Worm (Caenorhabditis elegans) whole organism, L2 larva: ENCODE results near the gene F17H10.1.

Source experiments
- egl-27 ChIP-seq: sonication (generic microtip); optimal IDR thresholded peaks from 3 replicates; lab custom pipeline; 2017; ENCODE audit warnings: missing biosample characterization, missing genetic modification reagents, missing genetic modification characterization
- lin-13 ChIP-seq: fragments of 150-350 bp; optimal IDR thresholded peaks from 2 replicates; lab custom pipeline; 2014; ENCODE audit warnings: missing biosample characterization, missing genetic modification reagents, missing genetic modification characterization
- mab-5 ChIP-seq: fragments of 150-350 bp; optimal IDR thresholded peaks from 2 replicates; lab custom pipeline; 2014; ENCODE audit warnings: missing biosample characterization, missing genetic modification characterization
- mbf-1 ChIP-seq: sonication (generic microtip); optimal IDR thresholded peaks from 2 replicates; lab custom pipeline; 2017; ENCODE audit warnings: missing biosample characterization, missing genetic modification characterization
- snpc-4 ChIP-seq: fragments of 150-350 bp; optimal IDR thresholded peaks from 2 replicates; lab custom pipeline; 2014; ENCODE audit warnings: missing biosample characterization, missing genetic modification characterization
- ztf-4 ChIP-seq: fragments of 150-350 bp; optimal IDR thresholded peaks from 2 replicates; lab custom pipeline; 2014; ENCODE audit warnings: missing biosample characterization, missing genetic modification characterization

DNA sequence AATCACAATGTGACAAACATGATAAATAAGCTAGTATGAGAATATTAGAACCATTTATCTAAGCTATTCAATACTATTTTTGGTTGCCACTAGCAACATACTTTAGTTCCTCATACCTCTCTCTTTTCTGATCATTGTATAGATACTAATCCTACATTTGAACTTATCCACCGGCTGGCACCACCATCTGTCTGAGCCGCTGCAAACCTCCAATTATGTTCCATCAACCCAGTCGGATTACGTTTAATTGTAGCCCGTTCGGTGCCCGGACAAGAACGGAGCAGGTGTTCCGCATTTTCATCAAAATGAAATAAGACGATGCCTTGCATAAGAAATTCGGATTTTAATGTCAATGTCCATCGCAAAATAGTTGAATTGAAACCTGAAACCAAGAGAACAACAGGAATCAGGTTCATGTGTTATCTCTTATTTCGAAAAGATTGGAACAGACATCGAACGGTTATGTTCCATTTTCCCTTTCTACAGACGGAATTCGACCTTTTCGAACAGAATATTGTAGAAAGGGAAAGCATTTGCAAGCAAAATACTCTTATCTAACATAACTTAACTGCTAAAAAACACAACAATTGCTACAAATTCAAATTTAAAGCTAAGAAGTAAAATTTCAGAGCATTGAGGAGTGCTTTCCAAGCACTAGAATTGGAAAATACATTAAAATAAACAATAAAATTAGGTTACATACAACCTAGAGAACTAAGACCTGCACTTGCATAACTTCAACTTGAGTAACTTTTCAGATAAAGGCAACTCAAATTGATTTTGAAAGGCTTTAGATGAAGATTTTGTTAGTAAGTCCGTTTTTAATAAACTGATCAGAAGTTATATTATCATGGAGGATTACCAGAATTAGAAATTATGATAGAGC lies 41.2 kb downstream of the F17H10.1 start:
- TF ChIP-seq ztf-4 (tag; lab: Kevin White, UChicago), result no peak
- no peak for TF ChIP-seq lin-13 (GFP tag; lab: Kevin White, UChicago)
- TF ChIP-seq egl-27 (tag; lab: Kevin White, UChicago), result no peak
- TF ChIP-seq mab-5 (tag; lab: Kevin White, UChicago), result no peak
- no peak for TF ChIP-seq mbf-1 (tag; lab: Kevin White, UChicago)
- no peak for TF ChIP-seq snpc-4 (tag; lab: Kevin White, UChicago)
